Fruit fly (Drosophila melanogaster) S2 (cell line): ENCODE measurements around the gene Phlpp.

Experiments
- CG8478 ChIP-seq: fragments of >200 bp; optimal IDR thresholded peaks from 2 replicates; lab custom pipeline; 2018
- CTCF ChIP-seq, 2 experiments: fragments of >200 bp; optimal IDR thresholded peaks; 2 replicates each; lab custom pipeline; 2018

- TF ChIP-seq CG8478 (no peak), CTCF (optimal IDR thresholded peaks at IDR 0.05; lab: Kevin White, UChicago) (no peak)
These were observed 38.4 kb downstream of the Phlpp start for dm6 chr2L:19097374-19097773.
